Fruit fly (Drosophila melanogaster): ENCODE results near the gene Gr2a.

Gr2a gene

DNA sequence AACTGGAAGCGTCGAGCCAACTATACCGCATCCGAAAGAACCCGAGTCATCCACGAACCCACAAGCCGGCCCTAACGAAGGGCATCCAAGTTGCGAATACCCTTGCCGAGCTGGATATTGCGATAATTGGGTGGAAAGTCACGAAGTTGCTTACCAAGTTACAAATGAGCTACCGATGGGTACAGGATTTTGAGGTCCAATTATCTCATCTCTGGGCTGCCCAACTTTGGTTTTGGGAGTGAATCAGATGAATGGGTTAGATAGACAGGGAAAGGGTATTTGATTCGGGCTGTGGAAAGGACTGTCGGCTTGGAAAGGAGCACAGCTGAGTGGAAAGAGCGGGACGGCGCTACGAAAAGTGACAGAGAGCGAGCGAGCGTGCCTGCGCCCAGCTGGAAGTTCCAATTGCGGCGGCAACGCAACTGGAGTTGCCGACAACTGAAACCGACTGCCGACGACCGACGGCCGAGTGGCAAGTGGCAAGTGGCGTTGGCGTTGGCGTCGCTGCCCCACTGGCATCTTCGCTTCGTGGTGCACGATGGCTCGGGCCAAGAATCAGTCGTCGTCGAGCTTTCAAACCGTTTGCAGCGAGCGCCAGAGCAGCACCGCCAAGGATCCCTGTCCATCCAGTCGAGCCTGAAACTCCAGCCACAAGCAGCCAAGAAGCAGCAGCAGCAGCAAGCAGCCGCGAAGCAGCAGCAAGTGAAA, 40.9 kb upstream of the Gr2a start (continued):
- TF ChIP-seq net (GFP tag; optimal IDR thresholded peaks at IDR 0.05) (no peak), pdm3 (GFP tag; optimal IDR thresholded peaks at IDR 0.05) (peak; percentile 25), CG11902 (GFP tag; optimal IDR thresholded peaks at IDR 0.05) (peak; percentile 23), CG6854 (GFP tag; optimal IDR thresholded peaks at IDR 0.05) (no peak), CG31627 (GFP tag; optimal IDR thresholded peaks at IDR 0.05) (peak; percentile 27), CG7368 (GFP tag; optimal IDR thresholded peaks at IDR 0.05) (peak; percentile 50)

DNA sequence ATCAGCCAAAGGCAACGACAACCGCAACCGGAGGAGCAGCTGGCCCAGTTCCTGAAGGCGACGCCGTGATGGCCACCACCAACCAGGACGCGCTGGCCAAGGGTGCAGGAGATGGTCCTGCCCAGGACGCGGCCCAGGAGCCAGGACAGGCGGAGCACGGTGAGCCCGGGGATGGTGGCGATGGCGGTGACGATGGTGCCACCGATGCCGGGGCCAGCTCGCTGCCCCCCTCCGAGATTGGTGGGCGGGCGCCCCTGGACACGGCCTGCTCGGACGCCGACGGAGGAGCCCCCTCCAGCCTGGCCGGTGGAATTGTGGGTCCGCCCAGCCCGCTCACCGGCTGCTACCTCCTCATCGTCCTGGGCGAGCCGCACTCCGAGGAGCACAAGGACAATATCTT, 38.0 kb upstream of the Gr2a start:
- TF ChIP-seq CG34406 (GFP tag; optimal IDR thresholded peaks at IDR 0.05), result no peak
- no peak for TF ChIP-seq CG16779 (tag; optimal IDR thresholded peaks at IDR 0.05)
- TF ChIP-seq CG11762 (GFP tag; optimal IDR thresholded peaks at IDR 0.05; ENCODE audit: insufficient read depth), result no peak
- no peak for TF ChIP-seq CG10631 (GFP tag; optimal IDR thresholded peaks at IDR 0.05)
- no peak for TF ChIP-seq svp (GFP tag)
- TF ChIP-seq CG8632 (GFP tag; optimal IDR thresholded peaks at IDR 0.05), result no peak
- no peak for TF ChIP-seq CG6163 (GFP tag; IDR thresholded peaks at IDR 0.05)
- no peak for TF ChIP-seq Eip93F (GFP tag; optimal IDR thresholded peaks at IDR 0.05)
- no peak for TF ChIP-seq CG3032 (tag; optimal IDR thresholded peaks at IDR 0.05)
- TF ChIP-seq Smox (GFP tag; optimal IDR thresholded peaks at IDR 0.05), result no peak
- TF ChIP-seq CG8319 (GFP tag; optimal IDR thresholded peaks at IDR 0.05), result no peak
- TF ChIP-seq Eip78C (GFP tag), result no peak
- no peak for TF ChIP-seq CG1621 (tag; optimal IDR thresholded peaks at IDR 0.05)
- no peak for TF ChIP-seq Sox14 (GFP tag; optimal IDR thresholded peaks at IDR 0.05)
- no peak for TF ChIP-seq ss (GFP tag; optimal IDR thresholded peaks at IDR 0.05)
- TF ChIP-seq lz (GFP tag; optimal IDR thresholded peaks at IDR 0.05), result no peak
- TF ChIP-seq CG6808 (GFP tag; optimal IDR thresholded peaks at IDR 0.05), result no peak

- no peak for TF ChIP-seq fd85E (GFP tag; optimal IDR thresholded peaks at IDR 0.05)
- TF ChIP-seq svp (GFP tag), result peak; percentile 52
Observed at dm6 chrX:1454837-1455236, 2.6 kb downstream of the Gr2a start.

- TF ChIP-seq CG11902 (GFP tag; optimal IDR thresholded peaks at IDR 0.05), result no peak
- TF ChIP-seq dsx (GFP tag; optimal IDR thresholded peaks at IDR 0.05; ENCODE audit: poor library complexity, severe bottlenecking), result no peak
- no peak for TF ChIP-seq CG8632 (GFP tag; optimal IDR thresholded peaks at IDR 0.05)
- TF ChIP-seq net (GFP tag; optimal IDR thresholded peaks at IDR 0.05), result no peak
- no peak for TF ChIP-seq Hr38 (GFP tag; optimal IDR thresholded peaks at IDR 0.05)
- TF ChIP-seq Ets21C (GFP tag; optimal IDR thresholded peaks at IDR 0.05), result no peak
- TF ChIP-seq CG6276 (GFP tag; optimal IDR thresholded peaks at IDR 0.05), result no peak
- TF ChIP-seq Sox102F (GFP tag; optimal IDR thresholded peaks at IDR 0.05), result no peak
- TF ChIP-seq CG7368 (GFP tag; optimal IDR thresholded peaks at IDR 0.05), result no peak
- no peak for TF ChIP-seq svp (GFP tag)
- no peak for TF ChIP-seq CG4318 (GFP tag; optimal IDR thresholded peaks at IDR 0.05)
- no peak for TF ChIP-seq CG11294 (GFP tag; IDR thresholded peaks at IDR 0.05)
- no peak for TF ChIP-seq ss (GFP tag; optimal IDR thresholded peaks at IDR 0.05)
- no peak for TF ChIP-seq CG6792 (GFP tag; optimal IDR thresholded peaks at IDR 0.05)
- no peak for TF ChIP-seq CG8119 (GFP tag; IDR thresholded peaks at IDR 0.05)
- TF ChIP-seq pdm3 (GFP tag; optimal IDR thresholded peaks at IDR 0.05), result no peak
Observed at dm6 chrX:1456954-1457353, 4.7 kb downstream of the Gr2a start, which contains the start of gene CG14785. Gene CG14785 (minus strand): TSS chrX:1457054.

- no peak for TF ChIP-seq CG8119 (GFP tag; IDR thresholded peaks at IDR 0.05)
- TF ChIP-seq CG8319 (GFP tag; optimal IDR thresholded peaks at IDR 0.05), result no peak
- no peak for TF ChIP-seq CG11902 (GFP tag; optimal IDR thresholded peaks at IDR 0.05)
- no peak for TF ChIP-seq CG4318 (GFP tag; optimal IDR thresholded peaks at IDR 0.05)
- TF ChIP-seq CG8632 (GFP tag; optimal IDR thresholded peaks at IDR 0.05), result no peak
- TF ChIP-seq fd59A (GFP tag; optimal IDR thresholded peaks at IDR 0.05), result no peak
- peak; percentile 100 for TF ChIP-seq CG6808 (GFP tag; optimal IDR thresholded peaks at IDR 0.05)
- TF ChIP-seq CG6854 (GFP tag; optimal IDR thresholded peaks at IDR 0.05), result no peak
- TF ChIP-seq CG16779 (tag; optimal IDR thresholded peaks at IDR 0.05), result no peak
- TF ChIP-seq eg (GFP tag; IDR thresholded peaks at IDR 0.05), result 0 out of 3 replicates have a peak, but pooled peaks have one; percentile 9
- TF ChIP-seq Sox14 (GFP tag; optimal IDR thresholded peaks at IDR 0.05), result no peak
- TF ChIP-seq topi (GFP tag; optimal IDR thresholded peaks at IDR 0.05), result no peak
- no peak for TF ChIP-seq Ets21C (GFP tag; optimal IDR thresholded peaks at IDR 0.05)
Observed at dm6 chrX:1460278-1460872, 8.1 kb downstream of the Gr2a start, which contains the start of gene Lrpprc2. Gene Lrpprc2 (minus strand): TSS chrX:1460617.

Data from whole organism, prepupa.